Worm (Caenorhabditis elegans) whole organism, L3 larva: ENCODE data around the gene srh-274.

ENCODE experiments used
- ZK546.5 ChIP-seq: sonication (generic microtip); optimal IDR thresholded peaks from 2 replicates; lab custom pipeline; 2017; ENCODE audit warnings: missing biosample characterization, missing genetic modification characterization
- ceh-16 ChIP-seq: sonication (generic microtip); optimal IDR thresholded peaks from 2 replicates; lab custom pipeline; 2017; ENCODE audit warnings: missing biosample characterization, missing genetic modification characterization
- daf-12 ChIP-seq: fragments of 150-350 bp; optimal IDR thresholded peaks from 2 replicates; lab custom pipeline; 2014; ENCODE audit warnings: missing biosample characterization, missing genetic modification reagents, missing genetic modification characterization
- elt-2 ChIP-seq: sonication (generic microtip); optimal IDR thresholded peaks from 2 replicates; lab custom pipeline; 2016; ENCODE audit warnings: missing genetic modification reagents, mild to moderate bottlenecking, missing genetic modification characterization, missing compliant biosample characterization
- fkh-2 ChIP-seq: fragments of 150-350 bp; optimal IDR thresholded peaks from 2 replicates; lab custom pipeline; 2014; ENCODE audit warnings: missing biosample characterization, missing genetic modification reagents, missing genetic modification characterization
- nhr-12 ChIP-seq: fragments of 150-350 bp; optimal IDR thresholded peaks from 2 replicates; lab custom pipeline; 2014; ENCODE audit warnings: missing biosample characterization, missing genetic modification characterization
- nhr-23 ChIP-seq: fragments of 150-350 bp; optimal IDR thresholded peaks from 2 replicates; lab custom pipeline; 2014; ENCODE audit warnings: missing biosample characterization, missing genetic modification reagents, missing genetic modification characterization
- nhr-237 ChIP-seq: fragments of 150-350 bp; optimal IDR thresholded peaks from 2 replicates; lab custom pipeline; 2014; ENCODE audit warnings: missing biosample characterization, missing genetic modification characterization
- nhr-43 ChIP-seq: sonication (generic microtip); optimal IDR thresholded peaks from 2 replicates; lab custom pipeline; 2016; ENCODE audit warnings: mild to moderate bottlenecking, missing genetic modification characterization, missing compliant biosample characterization; ENCODE audit not compliant: poor library complexity, severe bottlenecking
- nhr-77 ChIP-seq: fragments of 150-350 bp; optimal IDR thresholded peaks from 2 replicates; lab custom pipeline; 2014; ENCODE audit warnings: missing biosample characterization, missing genetic modification characterization
- pha-4 ChIP-seq: fragments of 150-350 bp; optimal IDR thresholded peaks from 2 replicates; lab custom pipeline; 2014; ENCODE audit warnings: missing biosample characterization, missing genetic modification reagents, missing genetic modification characterization
- pqm-1 ChIP-seq: fragments of 150-350 bp; optimal IDR thresholded peaks from 2 replicates; lab custom pipeline; 2017; ENCODE audit warnings: missing biosample characterization, missing genetic modification characterization, inconsistent platforms
- snpc-4 ChIP-seq: fragments of 150-350 bp; optimal IDR thresholded peaks from 2 replicates; lab custom pipeline; 2014; ENCODE audit warnings: missing biosample characterization, missing genetic modification characterization
- tbx-2 ChIP-seq: sonication (generic microtip); optimal IDR thresholded peaks from 2 replicates; lab custom pipeline; 2016; ENCODE audit warnings: mild to moderate bottlenecking, missing genetic modification characterization, missing compliant biosample characterization

srh-274 gene

ce11 chrII:1028602-1029001, 45.7 kb downstream of the srh-274 start, which contains the start of gene math-34:
Gene math-34 (plus strand): TSS chrII:1028972.
- TF ChIP-seq snpc-4 (tag; lab: Kevin White, UChicago) (no peak), ceh-16 (no peak), elt-2 (tag; lab: Kevin White, UChicago) (peak; percentile 71), pqm-1 (tag; lab: Kevin White, UChicago) (no peak), nhr-12 (tag; lab: Kevin White, UChicago) (no peak), tbx-2 (tag; lab: Kevin White, UChicago) (no peak), nhr-23 (tag; lab: Kevin White, UChicago) (no peak), nhr-43 (tag; lab: Kevin White, UChicago) (no peak), nhr-237 (no peak), ZK546.5 (no peak), pha-4 (tag; lab: Kevin White, UChicago) (peak; percentile 24), daf-12 (no peak), fkh-2 (tag; lab: Kevin White, UChicago) (no peak), nhr-77 (tag; lab: Kevin White, UChicago) (no peak)
